Fruit fly (Drosophila melanogaster): ENCODE measurements around the gene alphaTub84B.

dm6 chr3R:7134715-7135505, 48.5 kb downstream of the alphaTub84B start:
- TF ChIP-seq CG6792 (GFP tag; optimal IDR thresholded peaks at IDR 0.05) = no peak
- TF ChIP-seq CG3032 (tag; optimal IDR thresholded peaks at IDR 0.05) = no peak
- no peak for TF ChIP-seq CG10669 (GFP tag; optimal IDR thresholded peaks at IDR 0.05)
- TF ChIP-seq CG6854 (GFP tag; optimal IDR thresholded peaks at IDR 0.05) = no peak

Measured in whole organism, prepupa.